Fruit fly (Drosophila melanogaster): Measurements from ENCODE around the gene baf.

dm6 chr2L:7997290-7998079, 31.8 kb upstream of the baf start:
- no peak for TF ChIP-seq CTCF (optimal IDR thresholded peaks at IDR 0.05)
- no peak for TF ChIP-seq CG8478 (optimal IDR thresholded peaks at IDR 0.05)
